Worm (Caenorhabditis elegans) whole organism, early embryonic: ENCODE results near the gene K09C8.7.

Experiments
- aly-1 ChIP-seq: sonication (generic microtip); optimal IDR thresholded peaks from 2 replicates; lab custom pipeline; 2016; ENCODE audit warnings: missing genetic modification characterization, missing compliant biosample characterization
- ama-1 ChIP-seq: fragments of 150-350 bp; optimal IDR thresholded peaks from 2 replicates; lab custom pipeline; 2014
- hmbx-1 ChIP-seq: sonication (generic microtip); optimal IDR thresholded peaks from 2 replicates; lab custom pipeline; 2016; ENCODE audit warnings: mild to moderate bottlenecking, missing genetic modification characterization, missing compliant biosample characterization
- pes-1 ChIP-seq: fragments of 200-800 bp; sonication (Bioruptor generic); IDR thresholded peaks from 2 replicates; pipeline ENCODE4 v1.3.6; 2022; ENCODE audit warnings: missing genetic modification reagents, missing genetic modification characterization, missing compliant biosample characterization
- tbx-11 ChIP-seq: fragments of 200-800 bp; sonication (Bioruptor generic); IDR thresholded peaks from 2 replicates; pipeline ENCODE4 v1.3.6; 2022; ENCODE audit warnings: missing genetic modification characterization, missing compliant biosample characterization
- tra-4 ChIP-seq: sonication (generic microtip); optimal IDR thresholded peaks from 2 replicates; lab custom pipeline; 2017; ENCODE audit warnings: missing genetic modification characterization, missing compliant biosample characterization

ce11 chrX:10976447-10977196 is 25.4 kb upstream of the K09C8.7 start:
- TF ChIP-seq ama-1 (lab: Kevin White, UChicago) (no peak), aly-1 (tag; lab: Kevin White, UChicago) (no peak), pes-1 (no peak), hmbx-1 (tag; lab: Kevin White, UChicago) (no peak), tbx-11 (GFP tag; lab: Robert Waterston, UW) (no peak), tra-4 (no peak)
